Fruit fly (Drosophila melanogaster): ENCODE results near the gene hth.

Gene hth

DNA sequence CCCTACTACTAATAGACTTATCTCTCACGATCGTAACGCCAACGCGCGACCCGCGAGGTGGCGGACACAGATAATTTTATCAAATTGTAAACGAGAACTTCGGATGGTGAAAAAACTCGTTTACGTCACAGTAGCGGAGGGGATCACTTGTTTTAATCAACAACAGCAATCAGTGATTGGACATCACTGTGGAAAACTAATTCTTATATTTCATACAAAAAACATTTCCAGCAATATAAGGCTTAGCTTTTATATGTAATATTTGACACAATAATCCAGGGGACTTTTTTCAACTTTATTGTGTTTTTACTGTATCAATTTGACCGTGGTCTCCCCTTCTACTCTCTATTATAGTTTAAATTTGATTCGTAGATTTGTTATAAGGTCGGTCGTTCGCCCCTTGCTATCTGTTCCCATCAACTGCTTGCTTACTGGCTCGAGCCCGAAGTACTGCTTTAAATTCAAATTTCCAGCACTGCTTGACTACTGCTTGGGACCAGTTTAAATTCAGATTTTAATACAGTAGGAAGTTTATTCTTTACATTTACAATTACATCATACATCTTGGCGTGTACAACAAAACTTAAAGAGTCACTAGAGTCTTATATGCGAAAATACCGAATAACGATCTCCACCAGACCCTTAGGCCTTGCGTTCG lies 38.0 kb upstream of the hth start, which contains the start of gene CG6465 (continued):
- no peak for TF ChIP-seq D (optimal IDR thresholded peaks at IDR 0.05)
- TF ChIP-seq D (GFP tag; optimal IDR thresholded peaks at IDR 0.05), result no peak
- TF ChIP-seq pum (GFP tag; optimal IDR thresholded peaks at IDR 0.05), result no peak
- no peak for TF ChIP-seq MTF-1 (GFP tag; optimal IDR thresholded peaks at IDR 0.05; ENCODE audit: borderline replicate concordance)
- no peak for TF ChIP-seq Fer2 (tag; optimal IDR thresholded peaks at IDR 0.05)
- TF ChIP-seq CG2875 (GFP tag; optimal IDR thresholded peaks at IDR 0.05), result no peak
- TF ChIP-seq disco-r (GFP tag; optimal IDR thresholded peaks at IDR 0.05), result no peak
- TF ChIP-seq insv (GFP tag; optimal IDR thresholded peaks at IDR 0.05), result peak in 1 of 2 experiments; percentile 23
- TF ChIP-seq dmrt11E (tag; optimal IDR thresholded peaks at IDR 0.05), result peak; percentile 4
- no peak for TF ChIP-seq CG33557 (GFP tag; optimal IDR thresholded peaks at IDR 0.05)
- no peak for TF ChIP-seq nerfin-2 (GFP tag; IDR thresholded peaks at IDR 0.05; ENCODE audit: partially characterized antibody)
- TF ChIP-seq CG1233 (GFP tag; optimal IDR thresholded peaks at IDR 0.05), result no peak
- TF ChIP-seq CG17568 (GFP tag; optimal IDR thresholded peaks at IDR 0.05), result no peak
- TF ChIP-seq CG9727 (GFP tag; optimal IDR thresholded peaks at IDR 0.05), result peak; percentile 31
- peak; percentile 19 for TF ChIP-seq BEAF-32 (GFP tag; optimal IDR thresholded peaks at IDR 0.05)
- no peak for TF ChIP-seq repo (GFP tag; optimal IDR thresholded peaks at IDR 0.05)
- TF ChIP-seq CG5180 (GFP tag; optimal IDR thresholded peaks at IDR 0.05), result no peak
- no peak for TF ChIP-seq Sox102F (GFP tag; optimal IDR thresholded peaks at IDR 0.05)
- no peak for TF ChIP-seq CG17912 (GFP tag; optimal IDR thresholded peaks at IDR 0.05)
- no peak for TF ChIP-seq CG11085 (GFP tag; IDR thresholded peaks at IDR 0.05)
- TF ChIP-seq CG31388 (GFP tag; optimal IDR thresholded peaks at IDR 0.05), result no peak
- no peak for TF ChIP-seq fd3F (GFP tag; optimal IDR thresholded peaks at IDR 0.05)
- TF ChIP-seq Hmr (GFP tag; optimal IDR thresholded peaks at IDR 0.05), result peak; percentile 30
- no peak for TF ChIP-seq Elba2 (GFP tag; optimal IDR thresholded peaks at IDR 0.05)
- no peak for TF ChIP-seq D19B (GFP tag; optimal IDR thresholded peaks at IDR 0.05)
- peak; percentile 22; the same call in 1 of the 3 replicates for TF ChIP-seq tgo (GFP tag; IDR thresholded peaks at IDR 0.05)
- no peak for TF ChIP-seq CG1529 (GFP tag; optimal IDR thresholded peaks at IDR 0.05)
- peak; percentile 42 for TF ChIP-seq CG1792 (GFP tag; optimal IDR thresholded peaks at IDR 0.05)
- peak; percentile 10 for TF ChIP-seq Nf-YB (GFP tag; optimal IDR thresholded peaks at IDR 0.05)
- peak; percentile 61 for TF ChIP-seq Deaf1 (tag; optimal IDR thresholded peaks at IDR 0.05)
- 0 out of 2 replicates have a peak, but pooled peaks have one; percentile 19 for TF ChIP-seq MBD-R2 (GFP tag; IDR thresholded peaks at IDR 0.05)
- no peak for TF ChIP-seq Stat92E (GFP tag; optimal IDR thresholded peaks at IDR 0.05)
- TF ChIP-seq gro (GFP tag; optimal IDR thresholded peaks at IDR 0.05), result peak; percentile 52
- TF ChIP-seq Atf6 (GFP tag; IDR thresholded peaks at IDR 0.05), result no peak
- TF ChIP-seq CG2129 (GFP tag; IDR thresholded peaks at IDR 0.05; ENCODE audit: partially characterized antibody), result no peak
- TF ChIP-seq esg (GFP tag; conservative IDR thresholded peaks at IDR 0.05), result no peak
- no peak for TF ChIP-seq tio (GFP tag; optimal IDR thresholded peaks at IDR 0.05)
- no peak for TF ChIP-seq Hey (tag; optimal IDR thresholded peaks at IDR 0.05)
- no peak for TF ChIP-seq shn (GFP tag; optimal IDR thresholded peaks at IDR 0.05)
- no peak for TF ChIP-seq pfk (GFP tag; optimal IDR thresholded peaks at IDR 0.05)
- no peak for TF ChIP-seq CG6813 (GFP tag; optimal IDR thresholded peaks at IDR 0.05)
- 0 out of 2 replicates have a peak, but pooled peaks have one; percentile 44 for TF ChIP-seq E2f1 (GFP tag; IDR thresholded peaks at IDR 0.05)
- TF ChIP-seq ATbp (GFP tag; optimal IDR thresholded peaks at IDR 0.05), result no peak
- TF ChIP-seq Ptx1 (GFP tag; IDR thresholded peaks at IDR 0.05), result peak; percentile 54
- TF ChIP-seq CG10431 (GFP tag; optimal IDR thresholded peaks at IDR 0.05), result no peak
- TF ChIP-seq mam (GFP tag; optimal IDR thresholded peaks at IDR 0.05), result no peak
- no peak for TF ChIP-seq twi (tag; optimal IDR thresholded peaks at IDR 0.05)
- no peak for TF ChIP-seq CG1647 (GFP tag; optimal IDR thresholded peaks at IDR 0.05)
- TF ChIP-seq CG42726 (GFP tag; IDR thresholded peaks at IDR 0.05; ENCODE audit: partially characterized antibody), result peak; percentile 71

Data from whole organism, embryonic.